Fruit fly (Drosophila melanogaster): ENCODE measurements around the gene corn.

- peak; percentile 40 for TF ChIP-seq Dfd (GFP tag; optimal IDR thresholded peaks at IDR 0.05)
- TF ChIP-seq Abd-B (GFP tag; optimal IDR thresholded peaks at IDR 0.05), result no peak
- peak; percentile 99 for TF ChIP-seq psq (GFP tag; optimal IDR thresholded peaks at IDR 0.05)
- TF ChIP-seq Hr78 (GFP tag; optimal IDR thresholded peaks at IDR 0.05), result no peak
- TF ChIP-seq dsf (GFP tag; optimal IDR thresholded peaks at IDR 0.05; ENCODE audit: borderline replicate concordance), result peak; percentile 73
- TF ChIP-seq tai (GFP tag; optimal IDR thresholded peaks at IDR 0.05), result no peak
- TF ChIP-seq usp (GFP tag; optimal IDR thresholded peaks at IDR 0.05), result no peak
- TF ChIP-seq pan (optimal IDR thresholded peaks at IDR 0.05), result peak; percentile 84
- peak; percentile 2 for TF ChIP-seq Mio (GFP tag; optimal IDR thresholded peaks at IDR 0.05)
These were observed 22.9 kb downstream of the corn start, which contains the start of gene melt for dm6 chr3L:7133699-7134655.
